Worm (Caenorhabditis elegans): Measurements from ENCODE around the gene C02H6.3.

ce11 chrV:7349541-7349940 lies 38.1 kb downstream of the C02H6.3 start, which contains the start of gene nhr-149:
- TF ChIP-seq lsy-2 (tag; optimal IDR thresholded peaks at IDR 0.05): no peak
- no peak for TF ChIP-seq elt-3 (tag; optimal IDR thresholded peaks at IDR 0.05)
- no peak for TF ChIP-seq snpc-4 (tag; optimal IDR thresholded peaks at IDR 0.05)
- no peak for TF ChIP-seq nhr-237 (tag; optimal IDR thresholded peaks at IDR 0.05)
- no peak for TF ChIP-seq lin-13 (GFP tag; optimal IDR thresholded peaks at IDR 0.05)
- TF ChIP-seq ceh-16 (tag; optimal IDR thresholded peaks at IDR 0.05): no peak
